Worm (Caenorhabditis elegans): ENCODE data around the gene W04B5.8.

DNA sequence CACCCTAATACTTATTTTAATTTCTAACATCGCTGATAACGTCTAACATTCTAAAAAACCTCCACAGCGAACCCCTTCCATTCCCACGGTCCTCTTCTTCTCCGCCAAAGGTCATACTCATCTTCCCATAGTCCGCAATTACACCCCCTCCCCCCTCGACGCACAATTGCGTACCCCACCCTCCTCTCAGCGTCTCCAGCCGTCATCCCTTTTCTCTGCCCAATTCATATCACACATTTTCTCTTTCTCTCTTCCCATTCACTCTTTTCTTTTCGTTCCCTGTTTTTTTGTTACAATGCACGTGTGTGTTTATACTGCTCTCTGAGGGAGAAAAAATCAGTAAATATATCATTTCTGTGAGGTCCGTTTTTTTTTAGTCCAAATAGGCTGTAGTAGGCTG lies 45.7 kb downstream of the W04B5.8 start:
- TF ChIP-seq cog-1 (tag; optimal IDR thresholded peaks at IDR 0.05) (no peak), klf-2 (GFP tag; conservative IDR thresholded peaks at IDR 0.05) (no peak), ref-1 (GFP tag; conservative IDR thresholded peaks at IDR 0.05) (no peak), T22C8.4 (GFP tag; IDR thresholded peaks at IDR 0.05) (no peak), med-1 (GFP tag; optimal IDR thresholded peaks at IDR 0.05; ENCODE audit: insufficient read depth) (no peak), flt-1 (GFP tag; IDR thresholded peaks at IDR 0.05) (peak; percentile 78), ztf-29 (GFP tag; IDR thresholded peaks at IDR 0.05) (no peak), ztf-23 (GFP tag; IDR thresholded peaks at IDR 0.05) (0 out of 2 replicates have a peak, but pooled peaks have one; percentile 20), tab-1 (GFP tag; IDR thresholded peaks at IDR 0.05) (no peak)
